Fruit fly (Drosophila melanogaster): ENCODE results near the gene CG8353.

- no peak for TF ChIP-seq Snoo (tag; optimal IDR thresholded peaks at IDR 0.05)
- TF ChIP-seq CG9948 (tag; optimal IDR thresholded peaks at IDR 0.05) = no peak
- no peak for TF ChIP-seq CG17806 (tag; optimal IDR thresholded peaks at IDR 0.05)
- TF ChIP-seq CG10348 (GFP tag; IDR thresholded peaks at IDR 0.05) = no peak
- TF ChIP-seq D1 (tag; optimal IDR thresholded peaks at IDR 0.05) = no peak
- TF ChIP-seq CG15710 (tag; optimal IDR thresholded peaks at IDR 0.05) = no peak
- no peak for TF ChIP-seq CG8301 (tag; optimal IDR thresholded peaks at IDR 0.05)
- no peak for TF ChIP-seq CG4496 (GFP tag; IDR thresholded peaks at IDR 0.05)
- no peak for TF ChIP-seq CG34367 (tag; optimal IDR thresholded peaks at IDR 0.05)
- TF ChIP-seq CG12605 (GFP tag; IDR thresholded peaks at IDR 0.05) = no peak
- no peak for TF ChIP-seq fd96Ca (GFP tag; IDR thresholded peaks at IDR 0.05)
Observed at dm6 chr2L:8185008-8185407, 28.8 kb upstream of the CG8353 start.
